Worm (Caenorhabditis elegans): ENCODE results near the gene F56C9.3.

Gene F56C9.3

ce11 chrIII:7296092-7296668, 14.9 kb upstream of the F56C9.3 start (continued):
- TF ChIP-seq sup-37 (GFP tag; optimal IDR thresholded peaks at IDR 0.05) (no peak), mef-2 (tag; optimal IDR thresholded peaks at IDR 0.05) (no peak), C34B4.2 (tag; optimal IDR thresholded peaks at IDR 0.05) (no peak), fkh-10 (GFP tag; optimal IDR thresholded peaks at IDR 0.05) (no peak), ceh-90 (tag; optimal IDR thresholded peaks at IDR 0.05) (no peak), nhr-19 (GFP tag; conservative IDR thresholded peaks at IDR 0.05) (no peak), elt-3 (tag; optimal IDR thresholded peaks at IDR 0.05) (peak in 1 of 6 experiments; percentile 18), unc-130 (tag; optimal IDR thresholded peaks at IDR 0.05) (no peak), fkh-8 (tag; optimal IDR thresholded peaks at IDR 0.05) (no peak), C04F5.9 (tag; optimal IDR thresholded peaks at IDR 0.05) (no peak), dpl-1 (GFP tag; optimal IDR thresholded peaks at IDR 0.05) (no peak), efl-1 (optimal IDR thresholded peaks at IDR 0.05) (no peak), efl-1 (GFP tag; optimal IDR thresholded peaks at IDR 0.05 in 1 of 2) (no peak), nhr-76 (tag; optimal IDR thresholded peaks at IDR 0.05) (no peak), C16A3.4 (tag; optimal IDR thresholded peaks at IDR 0.05) (no peak), sptf-1 (tag; optimal IDR thresholded peaks at IDR 0.05) (no peak), pag-3 (tag; optimal IDR thresholded peaks at IDR 0.05; ENCODE audit: borderline replicate concordance, insufficient read depth) (no peak), isw-1 (GFP tag; IDR thresholded peaks at IDR 0.05) (no peak), dsc-1 (tag; optimal IDR thresholded peaks at IDR 0.05) (no peak), unc-62 (GFP tag; optimal IDR thresholded peaks at IDR 0.05) (no peak), Y116A8C.19 (tag; optimal IDR thresholded peaks at IDR 0.05; ENCODE audit: borderline replicate concordance) (no peak), lin-15B (tag; optimal IDR thresholded peaks at IDR 0.05) (no peak), blmp-1 (tag; optimal IDR thresholded peaks at IDR 0.05) (peak; percentile 39)

DNA sequence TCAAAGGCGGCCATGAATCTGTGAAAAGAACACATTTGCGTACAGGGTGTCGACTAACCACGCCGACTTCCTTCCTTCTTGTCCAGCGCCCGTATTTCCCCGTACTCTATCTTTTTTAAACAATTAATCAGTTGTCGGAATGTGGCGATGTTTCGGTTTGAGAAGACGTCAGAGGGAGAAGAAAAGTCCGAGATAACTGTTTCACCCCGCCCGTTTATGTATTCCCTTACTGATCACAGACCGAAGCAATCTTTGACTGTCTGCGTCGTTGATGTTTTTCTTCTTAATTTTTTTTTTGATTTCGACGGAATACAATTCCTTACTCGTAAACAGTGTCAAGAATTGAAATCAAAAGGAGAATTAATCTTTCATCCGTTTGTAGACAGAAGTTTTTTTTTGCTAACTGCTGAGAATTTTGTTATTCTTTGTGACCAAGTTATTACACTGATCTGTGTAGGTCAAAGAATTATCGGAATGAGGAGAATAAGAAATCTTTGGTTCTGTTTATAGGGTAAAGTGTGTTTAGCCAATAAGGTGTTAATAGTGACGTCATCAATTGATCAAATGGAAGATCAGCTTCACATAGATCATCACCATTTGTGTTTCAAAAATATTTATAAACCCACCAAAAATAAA, 13.9 kb upstream of the F56C9.3 start:
- TF ChIP-seq pqm-1 (tag; optimal IDR thresholded peaks at IDR 0.05) (no peak), lir-3 (tag; optimal IDR thresholded peaks at IDR 0.05; ENCODE audit: poor library complexity) (no peak), nhr-11 (tag; optimal IDR thresholded peaks at IDR 0.05) (no peak), nhr-237 (tag; optimal IDR thresholded peaks at IDR 0.05) (no peak), grh-1 (GFP tag; IDR thresholded peaks at IDR 0.05) (no peak), lin-35 (GFP tag; optimal IDR thresholded peaks at IDR 0.05) (peak in 1 of 2 experiments; percentile 34), tbx-2 (tag; optimal IDR thresholded peaks at IDR 0.05) (peak; percentile 11), efl-1 (optimal IDR thresholded peaks at IDR 0.05) (no peak), efl-1 (GFP tag; optimal IDR thresholded peaks at IDR 0.05 in 1 of 2) (peak in 1 of 2 experiments; percentile 79), zip-4 (GFP tag; optimal IDR thresholded peaks at IDR 0.05) (no peak), pag-3 (tag; optimal IDR thresholded peaks at IDR 0.05; ENCODE audit: borderline replicate concordance, insufficient read depth) (no peak), lin-13 (GFP tag; optimal IDR thresholded peaks at IDR 0.05) (no peak), nhr-47 (tag; optimal IDR thresholded peaks at IDR 0.05) (no peak), elt-3 (tag; optimal IDR thresholded peaks at IDR 0.05) (peak in 3 of 6 experiments; percentile 58 to 71 (median 65)), nhr-12 (tag; optimal IDR thresholded peaks at IDR 0.05) (no peak), zag-1 (tag; optimal IDR thresholded peaks at IDR 0.05) (no peak), swsn-7 (tag; optimal IDR thresholded peaks at IDR 0.05) (no peak), jun-1 (tag; optimal IDR thresholded peaks at IDR 0.05) (no peak), snpc-4 (tag; optimal IDR thresholded peaks at IDR 0.05) (no peak), ztf-4 (tag; optimal IDR thresholded peaks at IDR 0.05) (no peak), lsy-2 (tag; optimal IDR thresholded peaks at IDR 0.05) (peak in 1 of 2 experiments; percentile 33), dsc-1 (tag; optimal IDR thresholded peaks at IDR 0.05) (no peak), fkh-10 (GFP tag; optimal IDR thresholded peaks at IDR 0.05) (no peak), mep-1 (tag; optimal IDR thresholded peaks at IDR 0.05) (no peak), hlh-4 (tag; optimal IDR thresholded peaks at IDR 0.05) (no peak), vab-15 (tag; optimal IDR thresholded peaks at IDR 0.05) (peak; percentile 23), nhr-85 (tag) (peak; percentile 95), pax-3 (tag; optimal IDR thresholded peaks at IDR 0.05) (no peak), nhr-76 (tag; optimal IDR thresholded peaks at IDR 0.05) (no peak), lin-39 (tag; optimal IDR thresholded peaks at IDR 0.05) (no peak), fos-1 (tag; optimal IDR thresholded peaks at IDR 0.05) (no peak), ama-1 (optimal IDR thresholded peaks at IDR 0.05) (no peak), tlp-1 (tag; optimal IDR thresholded peaks at IDR 0.05) (no peak), sptf-1 (tag; optimal IDR thresholded peaks at IDR 0.05) (no peak), fkh-4 (tag; optimal IDR thresholded peaks at IDR 0.05; ENCODE audit: borderline replicate concordance) (no peak), efl-3 (GFP tag; optimal IDR thresholded peaks at IDR 0.05) (no peak)

All from whole organism, L1 larva.